Fruit fly (Drosophila melanogaster) whole organism, embryonic: ENCODE results near the gene CG31870.

Experiments used
- Atf-2 ChIP-seq: fragments of 200-800 bp; sonication (Bioruptor generic); optimal IDR thresholded peaks from 2 replicates; lab custom pipeline; 2016; ENCODE audit warnings: missing biosample characterization, missing genetic modification characterization
- Atf6 ChIP-seq: fragments of 200-800 bp; sonication (Bioruptor generic); IDR thresholded peaks from 2 replicates; pipeline ENCODE4 v1.3.6; 2022; ENCODE audit warnings: missing biosample characterization, missing genetic modification characterization
- B-H2 ChIP-seq: fragments of 200-800 bp; sonication (Bioruptor generic); optimal IDR thresholded peaks from 2 replicates; lab custom pipeline; 2018; ENCODE audit warnings: missing biosample characterization, mild to moderate bottlenecking, missing genetic modification characterization
- CG10147 ChIP-seq: fragments of 200-800 bp; sonication (Bioruptor generic); optimal IDR thresholded peaks from 2 replicates; lab custom pipeline; 2019; ENCODE audit warnings: missing biosample characterization, mild to moderate bottlenecking, missing genetic modification characterization, moderate library complexity
- CG11398 ChIP-seq: fragments of 200-800 bp; sonication (Bioruptor generic); optimal IDR thresholded peaks from 2 replicates; lab custom pipeline; 2016; ENCODE audit warnings: missing biosample characterization, missing genetic modification characterization
- CG11504 ChIP-seq: fragments of 200-800 bp; sonication (Bioruptor generic); optimal IDR thresholded peaks from 3 replicates; lab custom pipeline; 2019; ENCODE audit warnings: missing biosample characterization, mild to moderate bottlenecking, missing genetic modification characterization, moderate library complexity
- CG12391 ChIP-seq: fragments of 200-800 bp; sonication (Bioruptor generic); optimal IDR thresholded peaks from 3 replicates; lab custom pipeline; 2018; ENCODE audit warnings: missing biosample characterization, mild to moderate bottlenecking, missing genetic modification characterization, moderate library complexity
- CG13775 ChIP-seq: fragments of 200-800 bp; sonication (Bioruptor generic); optimal IDR thresholded peaks from 3 replicates; lab custom pipeline; 2017; ENCODE audit warnings: missing biosample characterization, mild to moderate bottlenecking, missing genetic modification characterization
- CG14667 ChIP-seq: fragments of 200-800 bp; sonication (Bioruptor generic); IDR thresholded peaks from 2 replicates; pipeline ENCODE4 v1.3.6; 2022; ENCODE audit warnings: missing biosample characterization, missing genetic modification characterization
- CG16813 ChIP-seq: fragments of 200-800 bp; sonication (Bioruptor generic); IDR thresholded peaks from 3 replicates; pipeline ENCODE4 v1.3.6; 2022; ENCODE audit warnings: missing biosample characterization, missing genetic modification characterization; ENCODE audit not compliant: partially characterized antibody
- CG17186 ChIP-seq: fragments of 200-800 bp; sonication (Bioruptor generic); optimal IDR thresholded peaks from 3 replicates; lab custom pipeline; 2017; ENCODE audit warnings: missing biosample characterization, missing genetic modification reagents, missing genetic modification characterization
- CG17912 ChIP-seq: fragments of 200-800 bp; sonication (Bioruptor generic); optimal IDR thresholded peaks from 2 replicates; lab custom pipeline; 2018; ENCODE audit warnings: missing biosample characterization, mild to moderate bottlenecking, missing genetic modification characterization
- CG42726 ChIP-seq: fragments of 200-800 bp; sonication (Bioruptor generic); IDR thresholded peaks from 2 replicates; pipeline ENCODE4 v1.3.6; 2022; ENCODE audit warnings: missing biosample characterization, missing genetic modification characterization; ENCODE audit not compliant: partially characterized antibody
- CG43689 ChIP-seq: fragments of 200-800 bp; sonication (Bioruptor generic); IDR thresholded peaks from 2 replicates; pipeline ENCODE4 v1.3.6; 2022; ENCODE audit warnings: missing biosample characterization, missing genetic modification characterization
- CG6689 ChIP-seq: fragments of 200-800 bp; sonication (Bioruptor generic); IDR thresholded peaks from 2 replicates; pipeline ENCODE4 v1.3.6; 2022; ENCODE audit warnings: missing biosample characterization, missing genetic modification characterization
- CG6765 ChIP-seq: fragments of 200-800 bp; sonication (Bioruptor generic); optimal IDR thresholded peaks from 3 replicates; lab custom pipeline; 2017; ENCODE audit warnings: missing biosample characterization, mild to moderate bottlenecking, missing genetic modification characterization
- CG6791 ChIP-seq: fragments of 200-800 bp; sonication (Bioruptor generic); IDR thresholded peaks from 3 replicates; pipeline ENCODE4 v1.3.6; 2022; ENCODE audit warnings: missing biosample characterization, missing genetic modification characterization; ENCODE audit not compliant: partially characterized antibody
- CG6854 ChIP-seq: fragments of 200-800 bp; sonication (Bioruptor generic); optimal IDR thresholded peaks from 3 replicates; lab custom pipeline; 2017; ENCODE audit warnings: missing biosample characterization, mild to moderate bottlenecking, missing genetic modification characterization
- CG7271 ChIP-seq: fragments of 200-800 bp; sonication (Bioruptor generic); optimal IDR thresholded peaks from 2 replicates; lab custom pipeline; 2018; ENCODE audit warnings: missing biosample characterization, mild to moderate bottlenecking, missing genetic modification characterization, moderate library complexity
- CG9437 ChIP-seq: fragments of 200-800 bp; sonication (Bioruptor generic); optimal IDR thresholded peaks from 2 replicates; lab custom pipeline; 2018; ENCODE audit warnings: missing biosample characterization, mild to moderate bottlenecking, missing genetic modification characterization
- CG9817 ChIP-seq: fragments of 200-800 bp; sonication (Bioruptor generic); optimal IDR thresholded peaks from 2 replicates; lab custom pipeline; 2018; ENCODE audit warnings: missing biosample characterization, mild to moderate bottlenecking, missing genetic modification characterization, moderate library complexity
- CHES-1-like ChIP-seq: fragments of 200-800 bp; sonication (Bioruptor generic); optimal IDR thresholded peaks from 2 replicates; lab custom pipeline; 2016; ENCODE audit warnings: missing biosample characterization, missing genetic modification characterization
- Fer3 ChIP-seq: fragments of 200-800 bp; sonication (Bioruptor generic); optimal IDR thresholded peaks from 2 replicates; lab custom pipeline; 2018; ENCODE audit warnings: missing biosample characterization, mild to moderate bottlenecking, missing genetic modification characterization, moderate library complexity
- HLH3B ChIP-seq: fragments of 200-800 bp; sonication (Bioruptor generic); IDR thresholded peaks from 2 replicates; pipeline ENCODE4 v1.3.6; 2022; ENCODE audit warnings: missing biosample characterization, missing genetic modification characterization
- Hr3 ChIP-seq: fragments of 200-800 bp; sonication (Bioruptor generic); optimal IDR thresholded peaks from 3 replicates; lab custom pipeline; 2016; ENCODE audit warnings: missing biosample characterization, missing genetic modification characterization
- Hr39 ChIP-seq: fragments of >200 bp; optimal IDR thresholded peaks from 2 replicates; lab custom pipeline; 2017
- Kr ChIP-seq: fragments of 200-800 bp; sonication (Bioruptor generic); optimal IDR thresholded peaks from 2 replicates; lab custom pipeline; 2017; ENCODE audit warnings: missing biosample characterization, mild to moderate bottlenecking, missing genetic modification characterization
- NC2α ChIP-seq: fragments of 200-800 bp; sonication (Bioruptor generic); optimal IDR thresholded peaks from 2 replicates; lab custom pipeline; 2016; ENCODE audit warnings: missing biosample characterization, missing genetic modification characterization
- NfI ChIP-seq: fragments of 200-800 bp; sonication (Bioruptor generic); optimal IDR thresholded peaks from 3 replicates; lab custom pipeline; 2018; ENCODE audit warnings: missing biosample characterization, mild to moderate bottlenecking, missing genetic modification characterization, moderate library complexity
- Rfx ChIP-seq: fragments of 200-800 bp; sonication (Bioruptor generic); IDR thresholded peaks from 2 replicates; pipeline ENCODE4 v1.3.6; 2022; ENCODE audit warnings: missing biosample characterization, missing genetic modification characterization
- Sry-δ ChIP-seq: fragments of 200-800 bp; sonication (Bioruptor generic); optimal IDR thresholded peaks from 2 replicates; lab custom pipeline; 2016; ENCODE audit warnings: missing biosample characterization, missing genetic modification characterization
- YL-1 ChIP-seq: fragments of 200-800 bp; sonication (Bioruptor generic); optimal IDR thresholded peaks from 3 replicates; lab custom pipeline; 2017; ENCODE audit warnings: missing biosample characterization, mild to moderate bottlenecking, missing genetic modification characterization
- ab ChIP-seq: fragments of 200-800 bp; sonication (Bioruptor generic); optimal IDR thresholded peaks from 2 replicates; lab custom pipeline; 2016; ENCODE audit warnings: missing biosample characterization, missing genetic modification characterization
- ara ChIP-seq: fragments of 200-800 bp; sonication (Bioruptor generic); IDR thresholded peaks from 2 replicates; pipeline ENCODE4 v1.3.6; 2022; ENCODE audit warnings: missing biosample characterization, missing genetic modification characterization
- da ChIP-seq: fragments of 200-800 bp; sonication (Bioruptor generic); optimal IDR thresholded peaks from 2 replicates; lab custom pipeline; 2016; ENCODE audit warnings: missing biosample characterization, missing genetic modification characterization
- dmrt99B ChIP-seq: fragments of 200-800 bp; sonication (Bioruptor generic); optimal IDR thresholded peaks from 2 replicates; lab custom pipeline; 2018; ENCODE audit warnings: missing biosample characterization, mild to moderate bottlenecking, missing genetic modification characterization, moderate library complexity
- fd3F ChIP-seq: fragments of 200-800 bp; sonication (Bioruptor generic); optimal IDR thresholded peaks from 2 replicates; lab custom pipeline; 2018; ENCODE audit warnings: missing biosample characterization, mild to moderate bottlenecking, missing genetic modification characterization, moderate library complexity
- grau ChIP-seq: fragments of 200-800 bp; optimal IDR thresholded peaks from 3 replicates; lab custom pipeline; 2019; ENCODE audit warnings: missing biosample characterization, mild to moderate bottlenecking, missing genetic modification characterization, moderate library complexity
- kay ChIP-seq: fragments of 200-800 bp; sonication (Bioruptor generic); optimal IDR thresholded peaks from 2 replicates; lab custom pipeline; 2016; ENCODE audit warnings: missing biosample characterization, missing genetic modification characterization
- nmo ChIP-seq: fragments of 200-800 bp; sonication (Bioruptor generic); optimal IDR thresholded peaks from 2 replicates; lab custom pipeline; 2018; ENCODE audit warnings: missing biosample characterization, mild to moderate bottlenecking, missing genetic modification characterization, moderate library complexity
- pho ChIP-seq: fragments of 200-800 bp; sonication (Bioruptor generic); optimal IDR thresholded peaks from 2 replicates; lab custom pipeline; 2016; ENCODE audit warnings: missing biosample characterization, missing genetic modification characterization
- phol ChIP-seq: fragments of 200-800 bp; sonication (Bioruptor generic); optimal IDR thresholded peaks from 3 replicates; lab custom pipeline; 2018; ENCODE audit warnings: missing biosample characterization, mild to moderate bottlenecking, missing genetic modification characterization, moderate library complexity
- psq ChIP-seq: fragments of 200-800 bp; sonication (Bioruptor generic); optimal IDR thresholded peaks from 2 replicates; lab custom pipeline; 2017; ENCODE audit warnings: missing biosample characterization, missing genetic modification characterization
- ranshi ChIP-seq: fragments of 200-800 bp; sonication (Bioruptor generic); IDR thresholded peaks from 2 replicates; pipeline ENCODE4 v1.3.6; 2022; ENCODE audit warnings: missing biosample characterization, missing genetic modification characterization
- sc ChIP-seq, 3 experiments: fragments of >200 bp in 2 of 3; fragments of 200-800 bp in 1 of 3; sonication (Bioruptor generic) in 1 of 3; optimal IDR thresholded peaks; 2 replicates in 2 of 3; 3 replicates in 1 of 3; lab custom pipeline; 2017; ENCODE audit warnings: mild to moderate bottlenecking in 1 of 3, missing biosample characterization in 1 of 3, missing genetic modification characterization in 1 of 3, missing genetic modification reagents in 1 of 3
- slbo ChIP-seq: fragments of 200-800 bp; sonication (Bioruptor generic); IDR thresholded peaks from 2 replicates; pipeline ENCODE4 v1.3.6; 2022; ENCODE audit warnings: missing biosample characterization, missing genetic modification characterization
- slou ChIP-seq: fragments of 200-800 bp; sonication (Bioruptor generic); optimal IDR thresholded peaks from 3 replicates; lab custom pipeline; 2016; ENCODE audit warnings: missing biosample characterization, missing genetic modification characterization
- sr ChIP-seq: fragments of 200-800 bp; sonication (Bioruptor generic); IDR thresholded peaks from 3 replicates; pipeline ENCODE4 v1.3.6; 2022; ENCODE audit warnings: missing biosample characterization, missing genetic modification characterization

CG31870 gene

DNA sequence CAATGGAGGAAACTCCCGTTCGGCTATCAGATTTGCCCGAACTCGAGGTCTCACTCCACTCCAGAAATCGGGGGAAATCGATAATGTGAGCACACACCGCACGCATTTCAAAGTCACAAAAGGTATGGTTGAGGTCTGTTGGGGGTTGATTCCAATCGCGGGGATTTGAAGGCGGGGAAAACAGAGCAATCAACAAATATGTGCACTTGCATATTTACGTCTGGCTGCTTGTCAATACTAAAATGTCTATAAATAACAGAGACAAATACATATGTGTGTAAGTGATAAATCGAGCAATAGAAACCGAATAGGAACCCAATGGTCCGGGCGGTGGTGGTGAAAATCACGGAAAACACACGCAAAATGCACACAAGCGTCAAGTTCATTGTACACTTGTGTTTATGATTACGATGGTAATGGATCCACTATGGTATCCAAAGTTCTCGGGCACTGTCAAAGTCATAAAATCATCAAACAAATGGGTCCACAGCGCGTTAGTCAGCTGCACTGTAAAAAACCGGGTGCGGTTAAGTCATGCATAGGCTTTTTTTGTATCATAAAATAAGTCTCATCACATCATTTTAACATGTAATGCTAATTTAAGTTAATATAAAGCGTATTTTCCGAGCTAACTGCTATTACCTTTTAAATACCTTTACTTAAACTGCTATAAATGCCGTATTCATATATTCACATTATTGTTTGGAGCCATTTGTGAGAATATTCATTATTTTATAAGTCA, 38.0 kb upstream of the CG31870 start (continued):
- TF ChIP-seq phol (tag; lab: Kevin White, UChicago): peak; percentile 75
- TF ChIP-seq Atf-2 (GFP tag; lab: Kevin White, UChicago): peak; percentile 87
- TF ChIP-seq NC2α: peak; percentile 96
- TF ChIP-seq Atf6 (GFP tag; lab: Robert Waterston, UW): 0 out of 2 replicates have a peak, but pooled peaks have one; percentile 37
- TF ChIP-seq sr (GFP tag; lab: Robert Waterston, UW): peak; percentile 90
- no peak for TF ChIP-seq CG42726
- TF ChIP-seq Hr39: no peak
- peak; percentile 94 for TF ChIP-seq ara (GFP tag; lab: Robert Waterston, UW)
- TF ChIP-seq ranshi (GFP tag; lab: Robert Waterston, UW): peak; percentile 75
- TF ChIP-seq Rfx (GFP tag; lab: Robert Waterston, UW): peak; percentile 54; the same call in 1 of the 2 replicates
- peak; percentile 65 for TF ChIP-seq Hr3 (GFP tag; lab: Kevin White, UChicago)
- TF ChIP-seq slou: peak; percentile 68
- peak; percentile 25; the same call in 1 of the 2 replicates for TF ChIP-seq CG14667 (GFP tag; lab: Robert Waterston, UW)
- peak; percentile 53 for TF ChIP-seq CG17912 (GFP tag; lab: Kevin White, UChicago)
- peak; percentile 94 for TF ChIP-seq da (GFP tag; lab: Kevin White, UChicago)
- TF ChIP-seq CHES-1-like (GFP tag; lab: Kevin White, UChicago): peak; percentile 90
- peak; percentile 55 for TF ChIP-seq NfI (GFP tag; lab: Kevin White, UChicago)
- TF ChIP-seq CG6854: peak; percentile 75
- no peak for TF ChIP-seq CG16813 (GFP tag; lab: Robert Waterston, UW)
- peak; percentile 55 for TF ChIP-seq pho
- peak; percentile 56 for TF ChIP-seq Sry-δ (GFP tag; lab: Kevin White, UChicago)
- TF ChIP-seq psq: peak; percentile 88
- TF ChIP-seq kay: peak; percentile 86
- TF ChIP-seq CG7271: peak; percentile 88
- peak; percentile 97 for TF ChIP-seq Kr
- peak; percentile 95 for TF ChIP-seq YL-1 (GFP tag; lab: Kevin White, UChicago)
- TF ChIP-seq CG43689 (GFP tag; lab: Robert Waterston, UW): 0 out of 2 replicates have a peak, but pooled peaks have one; percentile 36
- peak; percentile 19 for TF ChIP-seq CG9437 (GFP tag; lab: Kevin White, UChicago)
- TF ChIP-seq CG6791 (GFP tag; lab: Robert Waterston, UW): no peak
- TF ChIP-seq dmrt99B: peak; percentile 51
- TF ChIP-seq ab (GFP tag; lab: Kevin White, UChicago): peak; percentile 18
- peak; percentile 70 for TF ChIP-seq CG12391 (tag; lab: Kevin White, UChicago)
- TF ChIP-seq CG6765 (GFP tag; lab: Kevin White, UChicago): peak; percentile 56
- TF ChIP-seq CG11504: peak; percentile 78
- TF ChIP-seq CG6689: peak; percentile 62
- TF ChIP-seq CG11398 (GFP tag; lab: Kevin White, UChicago): peak; percentile 96
- TF ChIP-seq CG13775 (GFP tag; lab: Kevin White, UChicago): peak; percentile 74
- TF ChIP-seq fd3F (GFP tag; lab: Kevin White, UChicago): peak; percentile 86
- TF ChIP-seq nmo (GFP tag; lab: Kevin White, UChicago): peak; percentile 56
- peak; percentile 81 for TF ChIP-seq HLH3B (GFP tag; lab: Robert Waterston, UW)
- peak; percentile 61 for TF ChIP-seq CG9817 (tag; lab: Kevin White, UChicago)
- TF ChIP-seq slbo (GFP tag; lab: Robert Waterston, UW): peak; percentile 9; the same call in 1 of the 2 replicates
- no peak for TF ChIP-seq sc (optimal IDR thresholded peaks at IDR 0.05; lab: Kevin White, UChicago)
- peak; percentile 96 for TF ChIP-seq sc (GFP tag; optimal IDR thresholded peaks at IDR 0.05; lab: Kevin White, UChicago)
- TF ChIP-seq Fer3: peak; percentile 80
- TF ChIP-seq CG17186 (GFP tag; lab: Kevin White, UChicago): peak; percentile 90
- peak; percentile 3 for TF ChIP-seq B-H2 (GFP tag; lab: Kevin White, UChicago)
- peak; percentile 47 for TF ChIP-seq CG10147 (GFP tag; lab: Kevin White, UChicago)
- TF ChIP-seq grau: peak; percentile 64
